Fruit fly (Drosophila melanogaster) whole organism, embryonic: Measurements from ENCODE around the gene CG14205.

Experiments used
- Adf1 ChIP-seq: fragments of 200-800 bp; sonication (Bioruptor generic); IDR thresholded peaks from 2 replicates; pipeline ENCODE4 v1.3.6; 2022; ENCODE audit warnings: missing biosample characterization, missing genetic modification characterization
- Asciz ChIP-seq: fragments of 200-800 bp; sonication (Bioruptor generic); optimal IDR thresholded peaks from 2 replicates; lab custom pipeline; 2017; ENCODE audit warnings: missing biosample characterization, mild to moderate bottlenecking, missing genetic modification characterization, missing genetic modification reagents
- BtbVII ChIP-seq: fragments of 200-800 bp; sonication (Bioruptor generic); optimal IDR thresholded peaks from 3 replicates; lab custom pipeline; 2017; ENCODE audit warnings: missing biosample characterization, mild to moderate bottlenecking, missing genetic modification characterization
- CG10321 ChIP-seq: fragments of 200-800 bp; sonication (Bioruptor generic); IDR thresholded peaks from 2 replicates; pipeline ENCODE4 v1.3.6; 2022; ENCODE audit warnings: missing biosample characterization, missing genetic modification characterization
- CG12071 ChIP-seq: fragments of 200-800 bp; sonication (Bioruptor generic); optimal IDR thresholded peaks from 3 replicates; lab custom pipeline; 2018; ENCODE audit warnings: missing biosample characterization, mild to moderate bottlenecking, missing genetic modification characterization
- CG12391 ChIP-seq: fragments of 200-800 bp; sonication (Bioruptor generic); optimal IDR thresholded peaks from 3 replicates; lab custom pipeline; 2018; ENCODE audit warnings: missing biosample characterization, mild to moderate bottlenecking, missing genetic modification characterization, moderate library complexity
- CG1832 ChIP-seq: fragments of 200-800 bp; sonication (Bioruptor generic); optimal IDR thresholded peaks from 2 replicates; lab custom pipeline; 2017; ENCODE audit warnings: missing biosample characterization, mild to moderate bottlenecking, missing genetic modification characterization, inconsistent platforms
- CG32532 ChIP-seq: fragments of 200-800 bp; sonication (Bioruptor generic); IDR thresholded peaks from 2 replicates; pipeline ENCODE4 v1.3.6; 2022; ENCODE audit warnings: missing biosample characterization, missing genetic modification characterization
- CG3726 ChIP-seq: fragments of 200-800 bp; sonication (Bioruptor generic); IDR thresholded peaks from 3 replicates; pipeline ENCODE4, ENCODE4 v1.3.6; 2022; ENCODE audit warnings: missing biosample characterization, missing genetic modification characterization
- CG4360 ChIP-seq: fragments of 200-800 bp; sonication (Bioruptor generic); IDR thresholded peaks from 2 replicates; pipeline ENCODE4 v1.3.6; 2022; ENCODE audit warnings: missing biosample characterization, missing genetic modification characterization
- CG4617 ChIP-seq: fragments of 200-800 bp; sonication (Bioruptor generic); optimal IDR thresholded peaks from 3 replicates; lab custom pipeline; 2016; ENCODE audit warnings: missing biosample characterization, missing genetic modification characterization, borderline replicate concordance
- E2f1 ChIP-seq: fragments of 200-800 bp; sonication (Bioruptor generic); IDR thresholded peaks from 2 replicates; pipeline ENCODE4 v1.3.6; 2022; ENCODE audit warnings: missing biosample characterization, missing genetic modification characterization
- Fer1 ChIP-seq: fragments of 200-800 bp; sonication (Bioruptor generic); optimal IDR thresholded peaks from 2 replicates; lab custom pipeline; 2017; ENCODE audit warnings: missing biosample characterization, mild to moderate bottlenecking, missing genetic modification characterization
- HLH54F ChIP-seq: fragments of 200-800 bp; sonication (Bioruptor generic); optimal IDR thresholded peaks from 3 replicates; lab custom pipeline; 2016; ENCODE audit warnings: missing biosample characterization, missing genetic modification characterization
- Hand ChIP-seq: fragments of 200-800 bp; sonication (Bioruptor generic); optimal IDR thresholded peaks from 2 replicates; lab custom pipeline; 2017; ENCODE audit warnings: mild to moderate bottlenecking, missing biosample characterization, missing genetic modification reagents, missing genetic modification characterization
- Jarid2 ChIP-seq: fragments of 200-800 bp; sonication (Bioruptor generic); optimal IDR thresholded peaks from 3 replicates; lab custom pipeline; 2017; ENCODE audit warnings: mild to moderate bottlenecking, missing biosample characterization, missing genetic modification reagents, missing genetic modification characterization
- Nf-YA ChIP-seq: fragments of 200-800 bp; sonication (Bioruptor generic); IDR thresholded peaks from 2 replicates; pipeline ENCODE4 v1.3.6; 2022; ENCODE audit warnings: missing biosample characterization, missing genetic modification characterization
- Nf-YB ChIP-seq: fragments of 200-800 bp; sonication (Bioruptor generic); optimal IDR thresholded peaks from 3 replicates; lab custom pipeline; 2019; ENCODE audit warnings: missing biosample characterization, mild to moderate bottlenecking, missing genetic modification characterization, moderate library complexity
- Nf-YC ChIP-seq: fragments of 200-800 bp; optimal IDR thresholded peaks from 3 replicates; lab custom pipeline; 2019; ENCODE audit warnings: missing biosample characterization, mild to moderate bottlenecking, missing genetic modification characterization, moderate library complexity
- Trl ChIP-seq, 3 experiments: fragments of >200 bp in 2 of 3; fragments of 200-800 bp in 1 of 3; sonication (Bioruptor generic) in 1 of 3; optimal IDR thresholded peaks; 2 replicates in 1 of 3; 3 replicates in 2 of 3; lab custom pipeline; 2016 to 2017; ENCODE audit warnings: missing biosample characterization in 1 of 3, missing genetic modification characterization in 1 of 3
- bowl ChIP-seq: fragments of 200-800 bp; sonication (Bioruptor generic); IDR thresholded peaks from 2 replicates; pipeline ENCODE4 v1.3.6; 2022; ENCODE audit warnings: missing biosample characterization, missing genetic modification characterization
- crc ChIP-seq: fragments of 200-800 bp; sonication (Bioruptor generic); optimal IDR thresholded peaks from 2 replicates; lab custom pipeline; 2016; ENCODE audit warnings: missing biosample characterization, missing genetic modification characterization
- crol ChIP-seq: fragments of 200-800 bp; sonication (Bioruptor generic); IDR thresholded peaks from 2 replicates; pipeline ENCODE4 v1.3.6; 2022; ENCODE audit warnings: missing biosample characterization, missing genetic modification characterization
- cwo ChIP-seq: fragments of 200-800 bp; sonication (Bioruptor generic); optimal IDR thresholded peaks from 3 replicates; lab custom pipeline; 2017; ENCODE audit warnings: missing biosample characterization, missing genetic modification characterization, mild to moderate bottlenecking, moderate library complexity, missing genetic modification reagents
- ewg ChIP-seq: fragments of 200-800 bp; sonication (Bioruptor generic); optimal IDR thresholded peaks from 3 replicates; lab custom pipeline; 2017; ENCODE audit warnings: mild to moderate bottlenecking, missing biosample characterization, missing genetic modification reagents, missing genetic modification characterization
- mam ChIP-seq: fragments of 200-800 bp; sonication (Bioruptor generic); optimal IDR thresholded peaks from 3 replicates; lab custom pipeline; 2016; ENCODE audit warnings: missing biosample characterization, missing genetic modification characterization
- phol ChIP-seq: fragments of 200-800 bp; sonication (Bioruptor generic); optimal IDR thresholded peaks from 3 replicates; lab custom pipeline; 2018; ENCODE audit warnings: missing biosample characterization, mild to moderate bottlenecking, missing genetic modification characterization, moderate library complexity
- sd ChIP-seq: fragments of 200-800 bp; sonication (Bioruptor generic); optimal IDR thresholded peaks from 3 replicates; lab custom pipeline; 2018; ENCODE audit warnings: missing biosample characterization, mild to moderate bottlenecking, missing genetic modification characterization, moderate library complexity
- sens ChIP-seq: fragments of 200-800 bp; sonication (Bioruptor generic); peaks from one replicate; lab custom pipeline; 2016; ENCODE audit warnings: missing biosample characterization, missing genetic modification characterization
- seq ChIP-seq: fragments of 200-800 bp; sonication (Bioruptor generic); IDR thresholded peaks from 2 replicates; pipeline ENCODE4 v1.3.6; 2022; ENCODE audit warnings: missing biosample characterization, missing genetic modification characterization
- sug ChIP-seq: fragments of 200-800 bp; optimal IDR thresholded peaks from 2 replicates; lab custom pipeline; 2019; ENCODE audit warnings: missing biosample characterization, mild to moderate bottlenecking, missing genetic modification characterization, moderate library complexity
- tio ChIP-seq: fragments of 200-800 bp; sonication (Bioruptor generic); optimal IDR thresholded peaks from 2 replicates; lab custom pipeline; 2017; ENCODE audit warnings: missing biosample characterization, missing genetic modification characterization, inconsistent platforms
- tll ChIP-seq, 2 experiments: fragments of 200-800 bp in 1 of 2; fragments of >200 bp in 1 of 2; sonication (Bioruptor generic) in 1 of 2; optimal IDR thresholded peaks; 2 replicates each; lab custom pipeline; 2017 to 2019; ENCODE audit warnings: missing biosample characterization in 2 of 2, missing genetic modification characterization in 2 of 2, mild to moderate bottlenecking in 1 of 2, moderate library complexity in 1 of 2
- z ChIP-seq: fragments of 200-800 bp; sonication (Bioruptor generic); IDR thresholded peaks from 3 replicates; pipeline ENCODE4 v1.3.6; 2022; ENCODE audit warnings: missing biosample characterization, missing genetic modification characterization

Gene CG14205

dm6 chrX:19545865-19546657, 46.3 kb upstream of the CG14205 start (continued):
- TF ChIP-seq HLH54F (no peak), CG3726 (GFP tag; lab: Robert Waterston, UW) (no peak), CG12391 (tag; lab: Kevin White, UChicago) (no peak), Adf1 (GFP tag; lab: Robert Waterston, UW) (peak; percentile 81), cwo (GFP tag; lab: Kevin White, UChicago) (no peak)

dm6 chrX:19546658-19547038, 45.8 kb upstream of the CG14205 start:
- TF ChIP-seq E2f1 (GFP tag; lab: Robert Waterston, UW): no peak
- no peak for TF ChIP-seq BtbVII (GFP tag; lab: Kevin White, UChicago)
- TF ChIP-seq ewg (GFP tag; lab: Kevin White, UChicago): peak; percentile 86
- peak; percentile 96 for TF ChIP-seq Nf-YC (tag; lab: Kevin White, UChicago)
- peak; percentile 30 for TF ChIP-seq Jarid2 (GFP tag; lab: Kevin White, UChicago)
- peak; percentile 86 for TF ChIP-seq CG4360 (GFP tag; lab: Robert Waterston, UW)
- TF ChIP-seq Nf-YB (GFP tag; lab: Kevin White, UChicago): peak; percentile 96
- no peak for TF ChIP-seq sens
- peak; percentile 42; the same call in 1 of the 2 replicates for TF ChIP-seq CG32532
- no peak for TF ChIP-seq z (GFP tag; lab: Robert Waterston, UW)
- TF ChIP-seq Trl (optimal IDR thresholded peaks at IDR 0.05; lab: Kevin White, UChicago): peak; percentile 40 to 50
- TF ChIP-seq Trl (GFP tag; optimal IDR thresholded peaks at IDR 0.05; lab: Kevin White, UChicago): no peak
- TF ChIP-seq CG12071 (GFP tag; lab: Kevin White, UChicago): no peak
- no peak for TF ChIP-seq sug (tag; lab: Kevin White, UChicago)
- TF ChIP-seq Nf-YA (GFP tag; lab: Robert Waterston, UW): peak; percentile 78
- no peak for TF ChIP-seq Hand (GFP tag; lab: Kevin White, UChicago)
- TF ChIP-seq crc (GFP tag; lab: Kevin White, UChicago): no peak
- peak in 1 of 2 experiments; percentile 68 for TF ChIP-seq tll (GFP tag; optimal IDR thresholded peaks at IDR 0.05; lab: Kevin White, UChicago)
- peak; percentile 89 for TF ChIP-seq crol (GFP tag; lab: Robert Waterston, UW)
- TF ChIP-seq seq (GFP tag; lab: Robert Waterston, UW): peak; percentile 28; the same call in 1 of the 2 replicates
- peak; percentile 96 for TF ChIP-seq CG10321 (GFP tag; lab: Robert Waterston, UW)
- peak; percentile 95 for TF ChIP-seq CG1832 (GFP tag; lab: Kevin White, UChicago)
- no peak for TF ChIP-seq mam (GFP tag; lab: Kevin White, UChicago)
- no peak for TF ChIP-seq sd
- peak; percentile 94 for TF ChIP-seq Adf1 (GFP tag; lab: Robert Waterston, UW)

dm6 chrX:19547382-19547781, 45.0 kb upstream of the CG14205 start, which contains the start of gene CG32532:
Gene CG32532 (minus strand): TSS chrX:19547482.
- no peak for TF ChIP-seq bowl (GFP tag; lab: Robert Waterston, UW)
- TF ChIP-seq sens: peak; percentile 41
- TF ChIP-seq CG32532: no peak
- TF ChIP-seq Fer1 (GFP tag; lab: Kevin White, UChicago): no peak
- TF ChIP-seq Asciz (GFP tag; lab: Kevin White, UChicago): no peak
- no peak for TF ChIP-seq CG4617 (GFP tag; lab: Kevin White, UChicago)
- no peak for TF ChIP-seq tio
- TF ChIP-seq phol (tag; lab: Kevin White, UChicago): no peak
- TF ChIP-seq, all 482 proteins: peak for 1
